Worm (Caenorhabditis elegans): ENCODE results near the gene C18H7.12.

Gene C18H7.12

DNA sequence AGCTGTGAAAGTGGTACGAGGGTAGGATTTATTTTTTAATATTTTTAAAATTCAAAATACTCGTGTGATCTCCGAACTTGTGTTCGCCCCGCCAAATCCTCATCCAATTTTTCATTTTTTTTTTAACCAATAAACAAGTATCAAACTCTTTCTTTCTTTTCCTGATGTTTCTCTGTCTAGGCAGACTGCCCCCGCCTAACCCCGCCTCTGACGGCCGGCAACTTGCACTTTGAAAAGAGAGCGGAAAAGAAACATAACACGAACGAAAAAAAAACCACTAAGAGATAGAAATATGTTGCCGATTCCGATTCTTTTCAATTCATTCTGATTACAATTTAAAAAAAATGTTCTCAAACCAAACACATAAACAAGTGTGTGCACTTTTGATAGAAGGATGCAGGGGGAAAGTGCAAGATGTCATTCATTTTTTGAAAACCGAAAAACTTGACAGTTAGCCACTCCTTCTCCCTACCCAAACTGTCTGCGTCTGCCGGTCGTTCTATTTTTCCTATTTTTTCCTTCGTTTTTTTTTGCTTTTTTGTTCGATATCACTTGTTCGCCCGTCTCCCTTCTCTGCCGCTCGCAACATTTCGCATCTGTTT lies 38.4 kb upstream of the C18H7.12 start:
- TF ChIP-seq hlh-8 (tag; optimal IDR thresholded peaks at IDR 0.05), result no peak
- no peak for TF ChIP-seq ceh-6 (GFP tag; optimal IDR thresholded peaks at IDR 0.05)
- no peak for TF ChIP-seq hlh-15 (tag; optimal IDR thresholded peaks at IDR 0.05)
- TF ChIP-seq npax-4 (tag; optimal IDR thresholded peaks at IDR 0.05), result no peak
- TF ChIP-seq ceh-2 (tag; optimal IDR thresholded peaks at IDR 0.05), result no peak
- no peak for TF ChIP-seq unc-86 (tag; optimal IDR thresholded peaks at IDR 0.05)
- TF ChIP-seq elt-4 (tag; optimal IDR thresholded peaks at IDR 0.05), result no peak
- TF ChIP-seq pax-1 (tag; optimal IDR thresholded peaks at IDR 0.05), result no peak
- no peak for TF ChIP-seq nfya-1 (tag; optimal IDR thresholded peaks at IDR 0.05)
- TF ChIP-seq unc-55 (GFP tag; optimal IDR thresholded peaks at IDR 0.05), result no peak
- TF ChIP-seq sox-4 (tag; optimal IDR thresholded peaks at IDR 0.05), result no peak
- TF ChIP-seq ceh-14 (tag; optimal IDR thresholded peaks at IDR 0.05), result no peak
- no peak for TF ChIP-seq K02D7.2 (tag; optimal IDR thresholded peaks at IDR 0.05)
- no peak for TF ChIP-seq eyg-1 (tag; optimal IDR thresholded peaks at IDR 0.05)
- TF ChIP-seq odd-2 (tag; optimal IDR thresholded peaks at IDR 0.05), result no peak
- no peak for TF ChIP-seq mec-3 (tag; optimal IDR thresholded peaks at IDR 0.05; ENCODE audit: borderline replicate concordance)
- TF ChIP-seq ceh-48 (tag; optimal IDR thresholded peaks at IDR 0.05), result no peak
- TF ChIP-seq ref-2 (tag; optimal IDR thresholded peaks at IDR 0.05), result no peak
- no peak for TF ChIP-seq hlh-6 (tag; optimal IDR thresholded peaks at IDR 0.05)

DNA sequence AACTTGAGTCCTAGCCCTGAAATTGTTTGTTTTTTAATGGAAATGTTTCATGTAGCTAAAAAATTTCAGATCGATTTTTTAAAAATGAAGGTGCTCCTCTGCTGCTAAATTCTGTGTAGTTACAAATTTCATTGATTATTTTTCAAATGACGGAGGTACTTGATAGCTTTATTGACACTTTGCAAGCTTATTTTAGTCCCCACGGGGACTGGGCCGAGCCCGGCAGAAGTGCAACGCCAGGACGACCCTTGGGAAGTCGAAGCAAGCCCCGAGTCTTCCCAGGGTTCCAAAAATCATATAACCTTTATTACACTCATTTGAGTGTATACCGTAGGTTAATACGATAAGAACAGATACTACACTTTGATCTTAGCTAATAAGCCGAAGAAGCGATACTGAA lies 36.2 kb upstream of the C18H7.12 start:
- no peak for TF ChIP-seq pha-4 (tag; optimal IDR thresholded peaks at IDR 0.05)
- no peak for TF ChIP-seq ceh-24 (tag; optimal IDR thresholded peaks at IDR 0.05)
- no peak for TF ChIP-seq pqm-1 (tag; optimal IDR thresholded peaks at IDR 0.05)
- TF ChIP-seq ceh-30 (tag; optimal IDR thresholded peaks at IDR 0.05), result no peak
- TF ChIP-seq unc-86 (tag; optimal IDR thresholded peaks at IDR 0.05), result no peak
- no peak for TF ChIP-seq odd-2 (tag; optimal IDR thresholded peaks at IDR 0.05)
- no peak for TF ChIP-seq fkh-6 (tag; optimal IDR thresholded peaks at IDR 0.05)
- TF ChIP-seq hlh-15 (tag; optimal IDR thresholded peaks at IDR 0.05), result no peak
- TF ChIP-seq hlh-6 (tag; optimal IDR thresholded peaks at IDR 0.05), result no peak

DNA sequence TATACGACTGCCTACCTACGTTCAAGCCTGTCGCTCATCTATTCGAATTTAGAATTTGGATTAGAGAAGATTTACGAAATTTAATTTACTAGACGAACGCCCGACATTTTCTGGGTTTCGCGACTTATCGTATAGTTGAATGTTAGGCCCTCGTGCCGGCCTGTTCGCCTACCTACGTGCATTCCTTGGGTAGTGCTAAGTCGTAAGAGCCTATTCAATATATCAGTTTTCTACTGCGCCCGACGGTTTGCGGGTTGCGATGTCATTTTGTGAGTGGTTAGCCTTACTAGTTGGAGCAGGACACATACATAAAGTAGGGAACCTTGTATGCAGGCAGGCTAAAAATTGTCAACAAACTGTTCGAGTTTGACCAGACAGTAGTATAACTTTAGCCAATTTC lies 35.4 kb upstream of the C18H7.12 start:
- TF ChIP-seq elt-4 (tag; optimal IDR thresholded peaks at IDR 0.05) (no peak), ceh-48 (tag; optimal IDR thresholded peaks at IDR 0.05) (no peak), tbx-2 (tag; optimal IDR thresholded peaks at IDR 0.05) (no peak), nfya-1 (tag; optimal IDR thresholded peaks at IDR 0.05) (no peak), pha-2 (tag; optimal IDR thresholded peaks at IDR 0.05) (no peak), elt-2 (tag; optimal IDR thresholded peaks at IDR 0.05) (no peak), pat-9 (tag; optimal IDR thresholded peaks at IDR 0.05) (no peak), ceh-19 (GFP tag; optimal IDR thresholded peaks at IDR 0.05) (no peak), pros-1 (tag; optimal IDR thresholded peaks at IDR 0.05) (no peak), ceh-6 (GFP tag; optimal IDR thresholded peaks at IDR 0.05) (no peak), ahr-1 (tag; optimal IDR thresholded peaks at IDR 0.05) (no peak), nhr-232 (tag; optimal IDR thresholded peaks at IDR 0.05) (no peak), ceh-9 (tag; optimal IDR thresholded peaks at IDR 0.05) (no peak), odd-2 (tag; optimal IDR thresholded peaks at IDR 0.05) (no peak), Y22D7AL.16 (tag; optimal IDR thresholded peaks at IDR 0.05) (no peak), C08G9.2 (tag; optimal IDR thresholded peaks at IDR 0.05) (no peak)

DNA sequence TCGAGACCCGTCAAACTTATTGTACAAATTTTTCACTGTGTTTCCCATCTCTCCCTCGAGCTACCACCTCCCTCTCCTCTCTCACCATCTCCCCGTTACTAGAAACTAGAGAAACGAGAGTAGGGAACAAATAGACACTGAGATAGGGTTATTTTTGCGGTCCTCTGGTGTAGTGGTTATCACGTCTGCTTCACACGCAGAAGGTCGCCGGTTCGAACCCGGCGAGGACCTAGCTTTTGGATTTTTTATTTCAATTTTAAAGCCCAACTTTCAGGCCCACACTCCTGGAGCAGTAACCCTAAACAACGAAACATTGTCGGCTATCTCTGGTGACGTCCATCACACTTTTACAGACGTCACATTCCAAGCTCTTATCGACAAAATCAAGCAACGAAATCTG lies 32.7 kb upstream of the C18H7.12 start:
- peak; percentile 53 for TF ChIP-seq ceh-18 (tag; optimal IDR thresholded peaks at IDR 0.05)
- peak; percentile 66 for TF ChIP-seq ref-2 (tag; optimal IDR thresholded peaks at IDR 0.05)
- peak; percentile 24 for TF ChIP-seq mec-3 (tag; optimal IDR thresholded peaks at IDR 0.05; ENCODE audit: borderline replicate concordance)
- TF ChIP-seq ceh-24 (tag; optimal IDR thresholded peaks at IDR 0.05), result no peak
- peak; percentile 71 for TF ChIP-seq rnt-1 (tag; optimal IDR thresholded peaks at IDR 0.05)
- TF ChIP-seq hlh-15 (tag; optimal IDR thresholded peaks at IDR 0.05), result peak; percentile 9
- TF ChIP-seq ceh-2 (tag; optimal IDR thresholded peaks at IDR 0.05), result peak; percentile 34
- TF ChIP-seq ceh-34 (tag; optimal IDR thresholded peaks at IDR 0.05), result peak; percentile 74
- TF ChIP-seq eyg-1 (tag; optimal IDR thresholded peaks at IDR 0.05), result peak; percentile 5
- no peak for TF ChIP-seq ceh-45 (GFP tag; IDR thresholded peaks at IDR 0.05)
- peak; percentile 45 for TF ChIP-seq npax-4 (tag; optimal IDR thresholded peaks at IDR 0.05)
- peak; percentile 13 for TF ChIP-seq ceh-22 (tag; optimal IDR thresholded peaks at IDR 0.05)
- TF ChIP-seq sox-2 (GFP tag; IDR thresholded peaks at IDR 0.05), result peak; percentile 50
- TF ChIP-seq unc-3 (GFP tag; conservative IDR thresholded peaks at IDR 0.05), result peak; percentile 69; the same call in 1 of the 2 replicates
- TF ChIP-seq unc-3 (tag; optimal IDR thresholded peaks at IDR 0.05), result peak; percentile 54
- no peak for TF ChIP-seq pag-3 (tag; optimal IDR thresholded peaks at IDR 0.05; ENCODE audit: borderline replicate concordance)
- peak; percentile 55 for TF ChIP-seq ceh-9 (tag; optimal IDR thresholded peaks at IDR 0.05)
- peak; percentile 67 for TF ChIP-seq che-1 (tag; optimal IDR thresholded peaks at IDR 0.05)
- peak; percentile 56 for TF ChIP-seq ceh-48 (tag; optimal IDR thresholded peaks at IDR 0.05)
- no peak for TF ChIP-seq sdc-2 (tag; optimal IDR thresholded peaks at IDR 0.05)
- no peak for TF ChIP-seq elt-4 (tag; optimal IDR thresholded peaks at IDR 0.05)
- TF ChIP-seq pha-2 (tag; optimal IDR thresholded peaks at IDR 0.05), result peak; percentile 73
